Fruit fly (Drosophila melanogaster) whole organism: ENCODE data around the gene Brd7-9.

Experiments used
- CG8478 ChIP-seq: fragments of >200 bp; optimal IDR thresholded peaks from 2 replicates; lab custom pipeline; 2018; ENCODE audit warnings: inconsistent platforms
- Dll ChIP-seq: fragments of >200 bp; optimal IDR thresholded peaks from 2 replicates; lab custom pipeline; 2017
- EcR ChIP-seq, 2 experiments: fragments of >200 bp; optimal IDR thresholded peaks; 2 replicates each; lab custom pipeline; 2017; ENCODE audit warnings: missing biosample characterization in 2 of 2, missing genetic modification characterization in 2 of 2, missing genetic modification reagents in 2 of 2
- pan ChIP-seq: fragments of >200 bp; optimal IDR thresholded peaks from 2 replicates; lab custom pipeline; 2017
- psq ChIP-seq: fragments of >200 bp; optimal IDR thresholded peaks from 2 replicates; lab custom pipeline; 2017
- usp ChIP-seq: fragments of >200 bp; optimal IDR thresholded peaks from 2 replicates; lab custom pipeline; 2017; ENCODE audit warnings: missing biosample characterization, missing genetic modification characterization, mixed read lengths

dm6 chr2L:7775260-7775659 lies 7.4 kb upstream of the Brd7-9 start:
- TF ChIP-seq CG8478 (lab: Kevin White, UChicago) (no peak), EcR (GFP tag; optimal IDR thresholded peaks at IDR 0.05; lab: Kevin White, UChicago) (no peak), Dll (lab: Kevin White, UChicago) (no peak), psq (no peak), pan (no peak), usp (GFP tag; lab: Kevin White, UChicago) (no peak)
